Worm (Caenorhabditis elegans): ENCODE measurements around the gene srh-166.

srh-166 gene

DNA sequence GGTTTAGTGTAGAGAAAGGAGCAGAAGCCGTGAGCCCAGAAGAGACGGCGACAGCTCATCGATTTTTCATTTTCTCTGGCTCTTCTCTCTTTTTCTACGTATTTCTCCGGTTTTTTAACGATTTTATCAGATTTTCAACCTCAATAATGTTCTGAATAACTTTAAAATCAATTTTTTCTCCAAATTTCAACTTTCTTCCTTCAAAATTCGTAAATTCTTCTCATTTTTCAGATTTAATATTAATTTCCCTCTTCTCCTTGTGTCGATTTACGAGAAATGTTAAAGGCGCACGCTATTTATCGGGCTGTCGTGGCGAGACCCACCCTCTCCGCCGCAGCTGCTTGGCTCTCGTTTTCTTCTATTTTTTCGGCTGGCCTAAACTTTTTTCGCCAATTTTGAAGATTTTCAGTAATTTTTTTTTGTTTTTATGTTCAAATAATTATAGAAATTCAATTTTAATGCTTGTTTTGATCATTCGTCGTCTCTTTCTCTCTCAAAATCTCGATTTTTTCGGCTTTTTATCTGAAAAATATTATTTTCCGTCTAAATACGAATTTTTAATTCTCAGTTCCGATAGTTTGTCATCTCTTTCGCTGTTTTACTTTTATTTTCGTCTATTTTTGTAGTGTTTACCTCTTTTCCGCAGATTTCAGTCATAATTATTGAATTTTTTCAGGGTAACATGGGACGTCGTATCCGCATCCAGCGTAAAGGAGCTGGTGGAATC, 46.5 kb downstream of the srh-166 start, which contains the start of the genes calf-1 and rpl-2 (continued):
- TF ChIP-seq grh-1 (GFP tag; IDR thresholded peaks at IDR 0.05) (no peak), irx-1 (tag; optimal IDR thresholded peaks at IDR 0.05) (no peak), lin-13 (GFP tag; optimal IDR thresholded peaks at IDR 0.05) (peak; percentile 28), jun-1 (tag; optimal IDR thresholded peaks at IDR 0.05) (no peak), tbx-2 (tag; optimal IDR thresholded peaks at IDR 0.05) (peak; percentile 68), dsc-1 (tag; optimal IDR thresholded peaks at IDR 0.05) (peak; percentile 57), egl-27 (tag; optimal IDR thresholded peaks at IDR 0.05) (no peak), snu-23 (GFP tag; optimal IDR thresholded peaks at IDR 0.05) (peak; percentile 79), rnt-1 (tag; optimal IDR thresholded peaks at IDR 0.05) (peak; percentile 62), ztf-11 (tag; optimal IDR thresholded peaks at IDR 0.05) (no peak), xbp-1 (tag; optimal IDR thresholded peaks at IDR 0.05) (peak; percentile 59), pqm-1 (tag; optimal IDR thresholded peaks at IDR 0.05) (no peak), isw-1 (GFP tag; IDR thresholded peaks at IDR 0.05) (peak; percentile 51), F16B12.6 (tag; optimal IDR thresholded peaks at IDR 0.05) (peak; percentile 57), lsy-2 (tag; optimal IDR thresholded peaks at IDR 0.05) (peak; percentile 33 to 86), C04F5.9 (tag; optimal IDR thresholded peaks at IDR 0.05) (no peak), C16A3.4 (tag; optimal IDR thresholded peaks at IDR 0.05) (peak; percentile 67), Y116A8C.19 (tag; optimal IDR thresholded peaks at IDR 0.05; ENCODE audit: borderline replicate concordance) (no peak), sup-37 (GFP tag; optimal IDR thresholded peaks at IDR 0.05) (no peak), mep-1 (tag; optimal IDR thresholded peaks at IDR 0.05) (peak; percentile 79), zip-4 (GFP tag; optimal IDR thresholded peaks at IDR 0.05) (no peak), elt-3 (tag; optimal IDR thresholded peaks at IDR 0.05) (peak in 1 of 6 experiments; percentile 51), ama-1 (optimal IDR thresholded peaks at IDR 0.05) (no peak), unc-130 (tag; optimal IDR thresholded peaks at IDR 0.05) (peak; percentile 42), lin-35 (GFP tag; optimal IDR thresholded peaks at IDR 0.05) (peak; percentile 62 to 84), hpl-2 (GFP tag; optimal IDR thresholded peaks at IDR 0.05) (no peak), nhr-85 (tag) (peak; percentile 80), ceh-90 (tag; optimal IDR thresholded peaks at IDR 0.05) (no peak), dpl-1 (GFP tag; optimal IDR thresholded peaks at IDR 0.05) (peak; percentile 55 to 67 (median 63)), mdl-1 (tag; optimal IDR thresholded peaks at IDR 0.05) (no peak), fkh-10 (GFP tag; optimal IDR thresholded peaks at IDR 0.05) (no peak), nhr-47 (tag; optimal IDR thresholded peaks at IDR 0.05) (peak; percentile 69), ceh-8 (GFP tag; optimal IDR thresholded peaks at IDR 0.05) (no peak), zag-1 (tag; optimal IDR thresholded peaks at IDR 0.05) (no peak), nhr-90 (tag; optimal IDR thresholded peaks at IDR 0.05; ENCODE audit: poor library complexity) (no peak), ets-5 (GFP tag; IDR thresholded peaks at IDR 0.05) (no peak), elt-2 (tag; optimal IDR thresholded peaks at IDR 0.05) (no peak), C34B4.2 (tag; optimal IDR thresholded peaks at IDR 0.05) (no peak), efl-1 (optimal IDR thresholded peaks at IDR 0.05) (peak; percentile 69 to 70), efl-1 (GFP tag; optimal IDR thresholded peaks at IDR 0.05 in 1 of 2) (peak; percentile 63 to 94), nhr-77 (tag; optimal IDR thresholded peaks at IDR 0.05) (peak; percentile 14), nhr-76 (tag; optimal IDR thresholded peaks at IDR 0.05) (no peak), nhr-71 (tag; optimal IDR thresholded peaks at IDR 0.05) (peak; percentile 78), aha-1 (tag; optimal IDR thresholded peaks at IDR 0.05) (no peak), blmp-1 (tag; optimal IDR thresholded peaks at IDR 0.05) (peak; percentile 60), ces-1 (GFP tag; optimal IDR thresholded peaks at IDR 0.05) (no peak), ceh-88 (GFP tag; IDR thresholded peaks at IDR 0.05) (no peak)
